Fruit fly (Drosophila melanogaster) whole organism, prepupa: ENCODE results near the gene CG31321.
A peak's percentile ranks its signal among the peaks of the same experiment; 100 is the strongest.

Experiments used
- CG10631 ChIP-seq: fragments of 200-800 bp; sonication (Bioruptor generic); optimal IDR thresholded peaks from 2 replicates; lab custom pipeline; 2016; ENCODE audit warnings: missing biosample characterization, missing genetic modification characterization
- CG11762 ChIP-seq: fragments of 200-800 bp; sonication (Bioruptor generic); optimal IDR thresholded peaks from 3 replicates; lab custom pipeline; 2016; ENCODE audit warnings: missing biosample characterization, missing genetic modification characterization; ENCODE audit not compliant: insufficient read depth
- CG11902 ChIP-seq: fragments of 200-800 bp; sonication (Bioruptor generic); optimal IDR thresholded peaks from 3 replicates; lab custom pipeline; 2016; ENCODE audit warnings: missing biosample characterization, missing genetic modification characterization
- CG15336 ChIP-seq: fragments of 200-800 bp; sonication (Bioruptor generic); IDR thresholded peaks from 2 replicates; pipeline ENCODE4 v1.3.6; 2022; ENCODE audit warnings: missing biosample characterization, missing genetic modification characterization
- CG1621 ChIP-seq: fragments of 200-800 bp; sonication (Bioruptor generic); optimal IDR thresholded peaks from 3 replicates; lab custom pipeline; 2018; ENCODE audit warnings: missing biosample characterization, mild to moderate bottlenecking, missing genetic modification characterization
- CG16779 ChIP-seq: fragments of 200-800 bp; sonication (Bioruptor generic); optimal IDR thresholded peaks from 3 replicates; lab custom pipeline; 2017; ENCODE audit warnings: missing biosample characterization, mild to moderate bottlenecking, missing genetic modification characterization
- CG3032 ChIP-seq: fragments of 200-800 bp; optimal IDR thresholded peaks from 2 replicates; lab custom pipeline; 2019; ENCODE audit warnings: missing biosample characterization, mild to moderate bottlenecking, missing genetic modification characterization, moderate library complexity
- CG31627 ChIP-seq: fragments of 200-800 bp; sonication (Bioruptor generic); optimal IDR thresholded peaks from 3 replicates; lab custom pipeline; 2016; ENCODE audit warnings: missing biosample characterization, missing genetic modification characterization
- CG32006 ChIP-seq: fragments of 200-800 bp; sonication (Bioruptor generic); optimal IDR thresholded peaks from 3 replicates; lab custom pipeline; 2017; ENCODE audit warnings: missing biosample characterization, mild to moderate bottlenecking, missing genetic modification characterization
- CG3919 ChIP-seq: fragments of 200-800 bp; sonication (Bioruptor generic); optimal IDR thresholded peaks from 3 replicates; lab custom pipeline; 2016; ENCODE audit warnings: missing biosample characterization, missing genetic modification characterization
- CG4318 ChIP-seq: fragments of 200-800 bp; sonication (Bioruptor generic); optimal IDR thresholded peaks from 3 replicates; lab custom pipeline; 2017; ENCODE audit warnings: missing biosample characterization, mild to moderate bottlenecking, missing genetic modification characterization
- CG6163 ChIP-seq: fragments of 200-800 bp; sonication (Bioruptor generic); IDR thresholded peaks from 3 replicates; pipeline ENCODE4 v1.3.6; 2022; ENCODE audit warnings: missing biosample characterization, missing genetic modification characterization
- CG6276 ChIP-seq: fragments of 200-800 bp; sonication (Bioruptor generic); optimal IDR thresholded peaks from 2 replicates; lab custom pipeline; 2017; ENCODE audit warnings: missing biosample characterization, mild to moderate bottlenecking, missing genetic modification characterization
- CG6792 ChIP-seq: fragments of 200-800 bp; sonication (Bioruptor generic); optimal IDR thresholded peaks from 3 replicates; lab custom pipeline; 2016; ENCODE audit warnings: missing biosample characterization, missing genetic modification characterization
- CG6854 ChIP-seq: fragments of 200-800 bp; sonication (Bioruptor generic); optimal IDR thresholded peaks from 2 replicates; lab custom pipeline; 2017; ENCODE audit warnings: missing biosample characterization, mild to moderate bottlenecking, missing genetic modification characterization
- CG7368 ChIP-seq: fragments of 200-800 bp; sonication (Bioruptor generic); optimal IDR thresholded peaks from 3 replicates; lab custom pipeline; 2016; ENCODE audit warnings: missing biosample characterization, missing genetic modification characterization
- CG8632 ChIP-seq: fragments of 200-800 bp; sonication (Bioruptor generic); optimal IDR thresholded peaks from 3 replicates; lab custom pipeline; 2016; ENCODE audit warnings: missing biosample characterization, missing genetic modification characterization
- CG9139 ChIP-seq: fragments of 200-800 bp; sonication (Bioruptor generic); optimal IDR thresholded peaks from 3 replicates; lab custom pipeline; 2017; ENCODE audit warnings: missing biosample characterization, mild to moderate bottlenecking, missing genetic modification characterization
- Eip78C ChIP-seq: fragments of 200-800 bp; sonication (Bioruptor generic); peaks from one replicate; lab custom pipeline; 2016; ENCODE audit warnings: missing biosample characterization, missing genetic modification characterization
- Eip93F ChIP-seq: fragments of 200-800 bp; sonication (Bioruptor generic); optimal IDR thresholded peaks from 2 replicates; lab custom pipeline; 2016; ENCODE audit warnings: missing biosample characterization, mild to moderate bottlenecking, missing genetic modification characterization
- Ets21C ChIP-seq: fragments of 200-800 bp; sonication (Bioruptor generic); optimal IDR thresholded peaks from 3 replicates; lab custom pipeline; 2016; ENCODE audit warnings: missing biosample characterization, missing genetic modification characterization
- Gug ChIP-seq: fragments of 200-800 bp; sonication (Bioruptor generic); IDR thresholded peaks from 2 replicates; pipeline ENCODE4 v1.3.6; 2022; ENCODE audit warnings: missing biosample characterization, missing genetic modification characterization
- Hr38 ChIP-seq: sonication (Bioruptor generic); optimal IDR thresholded peaks from 2 replicates; lab custom pipeline; 2016; ENCODE audit warnings: missing biosample characterization, missing genetic modification characterization
- Hr39 ChIP-seq: fragments of 200-800 bp; sonication (Bioruptor generic); optimal IDR thresholded peaks from 2 replicates; lab custom pipeline; 2016; ENCODE audit warnings: missing biosample characterization, missing genetic modification characterization
- Lpt ChIP-seq: fragments of 200-800 bp; sonication (Bioruptor generic); optimal IDR thresholded peaks from 3 replicates; lab custom pipeline; 2016; ENCODE audit warnings: missing biosample characterization, missing genetic modification characterization
- Met ChIP-seq: fragments of 200-800 bp; sonication (Bioruptor generic); optimal IDR thresholded peaks from 3 replicates; lab custom pipeline; 2016; ENCODE audit warnings: missing biosample characterization, missing genetic modification characterization
- OdsH ChIP-seq: fragments of 200-800 bp; sonication (Bioruptor generic); optimal IDR thresholded peaks from 3 replicates; lab custom pipeline; 2016; ENCODE audit warnings: missing biosample characterization, missing genetic modification characterization
- Smox ChIP-seq: fragments of 200-800 bp; sonication (Bioruptor generic); optimal IDR thresholded peaks from 3 replicates; lab custom pipeline; 2016; ENCODE audit warnings: missing biosample characterization, missing genetic modification characterization
- Sox102F ChIP-seq: fragments of 200-800 bp; sonication (Bioruptor generic); optimal IDR thresholded peaks from 2 replicates; lab custom pipeline; 2016; ENCODE audit warnings: missing biosample characterization, mild to moderate bottlenecking, missing genetic modification characterization
- Sox14 ChIP-seq: fragments of 200-800 bp; sonication (Bioruptor generic); optimal IDR thresholded peaks from 3 replicates; lab custom pipeline; 2016; ENCODE audit warnings: missing biosample characterization, missing genetic modification characterization
- Sox15 ChIP-seq: fragments of 200-800 bp; sonication (Bioruptor generic); optimal IDR thresholded peaks from 3 replicates; lab custom pipeline; 2016; ENCODE audit warnings: missing biosample characterization, missing genetic modification characterization
- acj6 ChIP-seq: fragments of 200-800 bp; sonication (Bioruptor generic); optimal IDR thresholded peaks from 3 replicates; lab custom pipeline; 2016; ENCODE audit warnings: missing biosample characterization, missing genetic modification characterization
- dac ChIP-seq: fragments of 200-800 bp; sonication (Bioruptor generic); optimal IDR thresholded peaks from 2 replicates; lab custom pipeline; 2017; ENCODE audit warnings: missing biosample characterization, mild to moderate bottlenecking, missing genetic modification characterization
- dsx ChIP-seq: fragments of 200-800 bp; optimal IDR thresholded peaks from 3 replicates; lab custom pipeline; 2019; ENCODE audit warnings: missing biosample characterization, mild to moderate bottlenecking, missing genetic modification characterization, moderate library complexity; ENCODE audit not compliant: poor library complexity, severe bottlenecking
- eg ChIP-seq: fragments of 200-800 bp; sonication (Bioruptor generic); IDR thresholded peaks from 3 replicates; pipeline ENCODE4 v1.3.6; 2022; ENCODE audit warnings: missing biosample characterization, missing genetic modification characterization
- esn ChIP-seq: fragments of 200-800 bp; sonication (Bioruptor generic); optimal IDR thresholded peaks from 2 replicates; lab custom pipeline; 2016; ENCODE audit warnings: missing biosample characterization, mild to moderate bottlenecking, missing genetic modification characterization, moderate library complexity
- fd59A ChIP-seq: fragments of 200-800 bp; sonication (Bioruptor generic); optimal IDR thresholded peaks from 2 replicates; lab custom pipeline; 2017; ENCODE audit warnings: missing biosample characterization, mild to moderate bottlenecking, missing genetic modification characterization, missing genetic modification reagents
- fd85E ChIP-seq: fragments of 200-800 bp; sonication (Bioruptor generic); optimal IDR thresholded peaks from 3 replicates; lab custom pipeline; 2016; ENCODE audit warnings: missing biosample characterization, missing genetic modification characterization
- fkh ChIP-seq: fragments of 200-800 bp; sonication (Bioruptor generic); optimal IDR thresholded peaks from 3 replicates; lab custom pipeline; 2017; ENCODE audit warnings: missing biosample characterization, mild to moderate bottlenecking, missing genetic modification characterization, moderate library complexity
- lz ChIP-seq: fragments of 200-800 bp; sonication (Bioruptor generic); optimal IDR thresholded peaks from 3 replicates; lab custom pipeline; 2016; ENCODE audit warnings: missing biosample characterization, missing genetic modification characterization
- net ChIP-seq: fragments of 200-800 bp; sonication (Bioruptor generic); optimal IDR thresholded peaks from 3 replicates; lab custom pipeline; 2016; ENCODE audit warnings: missing biosample characterization, missing genetic modification characterization
- spab ChIP-seq: fragments of 200-800 bp; sonication (Bioruptor generic); optimal IDR thresholded peaks from 2 replicates; lab custom pipeline; 2017; ENCODE audit warnings: missing biosample characterization, mild to moderate bottlenecking, missing genetic modification characterization, missing genetic modification reagents
- ss ChIP-seq, 2 experiments: fragments of 200-800 bp; sonication (Bioruptor generic); optimal IDR thresholded peaks; 2 replicates in 1 of 2; 3 replicates in 1 of 2; lab custom pipeline; 2017 to 2018; ENCODE audit warnings: mild to moderate bottlenecking in 2 of 2, missing biosample characterization in 2 of 2, missing genetic modification characterization in 2 of 2, moderate library complexity in 1 of 2
- topi ChIP-seq: fragments of 200-800 bp; sonication (Bioruptor generic); optimal IDR thresholded peaks from 3 replicates; lab custom pipeline; 2016; ENCODE audit warnings: missing biosample characterization, missing genetic modification characterization
- vri ChIP-seq: fragments of 200-800 bp; sonication (Bioruptor generic); optimal IDR thresholded peaks from 3 replicates; lab custom pipeline; 2016; ENCODE audit warnings: missing biosample characterization, mild to moderate bottlenecking, missing genetic modification characterization

CG31321 gene

DNA sequence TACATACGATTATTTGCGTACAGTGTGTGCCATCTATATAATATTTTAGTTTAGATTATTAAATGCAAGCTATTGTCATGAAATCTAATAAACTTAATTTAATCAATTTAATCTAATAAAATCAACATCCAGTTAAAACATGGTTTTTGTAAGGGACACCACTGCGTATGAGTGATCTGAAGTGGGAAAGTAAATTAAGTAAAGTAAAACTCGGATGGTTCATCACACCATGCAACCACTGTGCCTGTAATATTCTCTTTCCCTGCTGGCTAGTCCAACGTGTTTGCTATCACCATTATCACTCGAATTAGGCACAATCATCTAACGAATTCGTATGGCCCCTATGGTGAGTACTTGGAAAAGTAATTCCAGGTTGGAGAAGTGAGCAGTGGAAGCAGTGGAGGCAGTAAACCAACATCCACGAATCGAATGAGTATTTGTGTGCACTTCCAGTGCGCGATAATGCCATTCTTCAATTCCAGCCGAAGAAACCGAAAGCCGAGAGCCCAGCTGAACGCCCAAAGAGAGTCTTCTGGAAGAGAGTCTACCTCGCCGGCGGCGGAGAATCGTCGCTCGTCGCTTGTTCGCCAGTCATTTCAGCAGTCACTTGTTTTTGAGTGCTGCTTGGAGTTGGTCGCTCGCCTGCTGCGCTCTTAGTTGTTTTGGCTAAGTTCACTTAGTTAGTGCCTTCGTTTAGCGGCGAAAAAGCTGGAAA lies 21.3 kb upstream of the CG31321 start, which contains the start of gene red (continued):
- peak; percentile 41 for TF ChIP-seq CG9139 (GFP tag; lab: Kevin White, UChicago)
- peak; percentile 79 for TF ChIP-seq fkh (GFP tag; lab: Kevin White, UChicago)
- peak; percentile 35 for TF ChIP-seq CG10631 (GFP tag; lab: Kevin White, UChicago)
- TF ChIP-seq CG31627: no peak
- TF ChIP-seq OdsH (GFP tag; lab: Kevin White, UChicago): peak; percentile 15
- TF ChIP-seq CG11902 (GFP tag; lab: Kevin White, UChicago): no peak
- no peak for TF ChIP-seq Eip93F
- TF ChIP-seq eg (GFP tag; lab: Robert Waterston, UW): peak; percentile 66
- no peak for TF ChIP-seq CG8632

dm6 chr3R:14289958-14290835 lies 20.0 kb upstream of the CG31321 start:
- TF ChIP-seq CG6792 (GFP tag; lab: Kevin White, UChicago) (peak; percentile 32), eg (GFP tag; lab: Robert Waterston, UW) (0 out of 3 replicates have a peak, but pooled peaks have one; percentile 36), topi (peak; percentile 57), Lpt (GFP tag; lab: Kevin White, UChicago) (peak; percentile 28), Hr38 (GFP tag; lab: Kevin White, UChicago) (no peak), spab (GFP tag; lab: Kevin White, UChicago) (peak; percentile 29), CG6276 (peak; percentile 66), Sox15 (GFP tag; lab: Kevin White, UChicago) (peak; percentile 17), Ets21C (GFP tag; lab: Kevin White, UChicago) (peak; percentile 31), dac (GFP tag; lab: Kevin White, UChicago) (peak; percentile 16), fd59A (peak; percentile 14), CG31627 (peak; percentile 40), OdsH (GFP tag; lab: Kevin White, UChicago) (peak; percentile 61), CG4318 (GFP tag; lab: Kevin White, UChicago) (peak; percentile 58), esn (peak; percentile 65), Gug (GFP tag; lab: Robert Waterston, UW) (peak; percentile 33; the same call in 1 of the 2 replicates), dsx (GFP tag; lab: Kevin White, UChicago) (peak; percentile 6), CG7368 (GFP tag; lab: Kevin White, UChicago) (no peak), acj6 (peak; percentile 56), CG15336 (GFP tag; lab: Robert Waterston, UW) (peak; percentile 53), CG1621 (tag; lab: Kevin White, UChicago) (no peak), vri (GFP tag; lab: Kevin White, UChicago) (peak; percentile 82), CG8632 (peak; percentile 44), Smox (GFP tag; lab: Kevin White, UChicago) (peak; percentile 58), Met (GFP tag; lab: Kevin White, UChicago) (peak; percentile 63), net (GFP tag; lab: Kevin White, UChicago) (peak; percentile 39), Eip78C (peak; percentile 90), CG32006 (GFP tag; lab: Kevin White, UChicago) (peak; percentile 81), CG9139 (GFP tag; lab: Kevin White, UChicago) (no peak), Sox14 (peak; percentile 39), lz (GFP tag; lab: Kevin White, UChicago) (peak; percentile 54), CG11762 (GFP tag; lab: Kevin White, UChicago) (no peak), ss (GFP tag; optimal IDR thresholded peaks at IDR 0.05; lab: Kevin White, UChicago) (peak in 1 of 2 experiments; percentile 44), CG3032 (tag; lab: Kevin White, UChicago) (peak; percentile 41), CG10631 (GFP tag; lab: Kevin White, UChicago) (peak; percentile 44), CG3919 (peak; percentile 48), CG6854 (no peak), Sox102F (GFP tag; lab: Kevin White, UChicago) (peak; percentile 38), fd85E (no peak), Hr39 (peak; percentile 41), CG6163 (peak; percentile 55), CG16779 (tag; lab: Kevin White, UChicago) (no peak)
